Worm (Caenorhabditis elegans): Measurements from ENCODE around the gene K10C2.2.

- TF ChIP-seq akir-1 (GFP tag; optimal IDR thresholded peaks at IDR 0.05) (no peak), ama-1 (optimal IDR thresholded peaks at IDR 0.05) (no peak), ama-1 (GFP tag; optimal IDR thresholded peaks at IDR 0.05) (no peak), ekl-4 (GFP tag; IDR thresholded peaks at IDR 0.05) (no peak), snpc-4 (GFP tag; optimal IDR thresholded peaks at IDR 0.05) (no peak), snpc-4 (tag; optimal IDR thresholded peaks at IDR 0.05) (no peak), pha-4 (tag; optimal IDR thresholded peaks at IDR 0.05) (no peak), ets-4 (GFP tag; optimal IDR thresholded peaks at IDR 0.05) (no peak), egl-18 (GFP tag; IDR thresholded peaks at IDR 0.05) (no peak), madf-8 (GFP tag; conservative IDR thresholded peaks at IDR 0.05) (no peak), K12H6.12 (tag; optimal IDR thresholded peaks at IDR 0.05) (no peak), dpl-1 (GFP tag; optimal IDR thresholded peaks at IDR 0.05) (no peak), unc-62 (GFP tag; optimal IDR thresholded peaks at IDR 0.05) (no peak), lir-1 (GFP tag; conservative IDR thresholded peaks at IDR 0.05) (no peak), lin-54 (GFP tag; optimal IDR thresholded peaks at IDR 0.05) (no peak), ztf-25 (GFP tag; IDR thresholded peaks at IDR 0.05) (no peak)
These were observed 17.1 kb downstream of the K10C2.2 start, which contains the start of gene T22E5.6 for ce11 chrX:6416357-6417087.

All from whole organism, young adult.